Worm (Caenorhabditis elegans) whole organism, midembryonic: ENCODE measurements around the gene rilp-1.

Experiments
- cog-1 ChIP-seq: sonication (generic microtip); optimal IDR thresholded peaks from 2 replicates; lab custom pipeline; 2016; ENCODE audit warnings: missing genetic modification characterization, missing compliant biosample characterization
- flt-1 ChIP-seq: fragments of 200-800 bp; sonication (Bioruptor generic); IDR thresholded peaks from 2 replicates; pipeline ENCODE4 v1.3.6; 2022; ENCODE audit warnings: missing genetic modification characterization, missing compliant biosample characterization
- med-1 ChIP-seq: sonication (generic microtip); optimal IDR thresholded peaks from 2 replicates; lab custom pipeline; 2017; ENCODE audit warnings: missing genetic modification characterization, mild to moderate bottlenecking, missing compliant biosample characterization, antibody characterized with exemption, missing genetic modification reagents; ENCODE audit not compliant: insufficient read depth
- ref-1 ChIP-seq: fragments of 200-800 bp; sonication (Bioruptor generic); conservative IDR thresholded peaks from 2 replicates; pipeline ENCODE4 v1.3.6; 2022; ENCODE audit warnings: missing genetic modification reagents, missing genetic modification characterization, missing compliant biosample characterization
- tab-1 ChIP-seq: fragments of 200-800 bp; sonication (Bioruptor generic); IDR thresholded peaks from 2 replicates; pipeline ENCODE4 v1.3.6; 2022; ENCODE audit warnings: missing genetic modification characterization, missing compliant biosample characterization
- ztf-29 ChIP-seq: fragments of 200-800 bp; sonication (Bioruptor generic); IDR thresholded peaks from 2 replicates; pipeline ENCODE4 v1.3.6; 2022; ENCODE audit warnings: missing genetic modification reagents, missing genetic modification characterization, missing compliant biosample characterization

- no peak for TF ChIP-seq cog-1
- TF ChIP-seq flt-1: no peak
- TF ChIP-seq ztf-29 (GFP tag; lab: Robert Waterston, UW): no peak
- no peak for TF ChIP-seq ref-1 (GFP tag; lab: Robert Waterston, UW)
- TF ChIP-seq tab-1: no peak
- TF ChIP-seq med-1 (GFP tag; lab: Kevin White, UChicago): no peak
These were observed 36.9 kb downstream of the rilp-1 start for ce11 chrIII:3672839-3673238.
